Fruit fly (Drosophila melanogaster) whole organism, wandering third instar larva: Measurements from ENCODE around the gene CG10405.

Source experiments
- Abd-B ChIP-seq: fragments of >200 bp; optimal IDR thresholded peaks from 2 replicates; lab custom pipeline; 2017; ENCODE audit warnings: missing biosample characterization, missing genetic modification characterization
- Hnf4 ChIP-seq: fragments of 200-800 bp; sonication (Bioruptor generic); optimal IDR thresholded peaks from 2 replicates; lab custom pipeline; 2016; ENCODE audit warnings: missing biosample characterization, mild to moderate bottlenecking, missing genetic modification characterization
- Hr78 ChIP-seq: fragments of >200 bp; optimal IDR thresholded peaks from 2 replicates; lab custom pipeline; 2017; ENCODE audit warnings: missing biosample characterization, missing genetic modification characterization
- dmrt93B ChIP-seq: fragments of 200-800 bp; sonication (Bioruptor generic); optimal IDR thresholded peaks from 2 replicates; lab custom pipeline; 2018; ENCODE audit warnings: missing biosample characterization, mild to moderate bottlenecking, missing genetic modification characterization
- fru ChIP-seq: fragments of 200-800 bp; sonication (Bioruptor generic); optimal IDR thresholded peaks from 3 replicates; lab custom pipeline; 2016; ENCODE audit warnings: missing biosample characterization, mild to moderate bottlenecking, missing genetic modification characterization
- rgr ChIP-seq: fragments of 200-800 bp; sonication (Bioruptor generic); optimal IDR thresholded peaks from 3 replicates; lab custom pipeline; 2016; ENCODE audit warnings: missing biosample characterization, mild to moderate bottlenecking, missing genetic modification characterization
- sv ChIP-seq: fragments of 200-800 bp; sonication (Bioruptor generic); optimal IDR thresholded peaks from 3 replicates; lab custom pipeline; 2016; ENCODE audit warnings: missing biosample characterization, missing genetic modification characterization
- woc ChIP-seq: sonication (Bioruptor generic); optimal IDR thresholded peaks from 2 replicates; lab custom pipeline; 2016; ENCODE audit warnings: missing biosample characterization, mild to moderate bottlenecking, missing genetic modification characterization

DNA sequence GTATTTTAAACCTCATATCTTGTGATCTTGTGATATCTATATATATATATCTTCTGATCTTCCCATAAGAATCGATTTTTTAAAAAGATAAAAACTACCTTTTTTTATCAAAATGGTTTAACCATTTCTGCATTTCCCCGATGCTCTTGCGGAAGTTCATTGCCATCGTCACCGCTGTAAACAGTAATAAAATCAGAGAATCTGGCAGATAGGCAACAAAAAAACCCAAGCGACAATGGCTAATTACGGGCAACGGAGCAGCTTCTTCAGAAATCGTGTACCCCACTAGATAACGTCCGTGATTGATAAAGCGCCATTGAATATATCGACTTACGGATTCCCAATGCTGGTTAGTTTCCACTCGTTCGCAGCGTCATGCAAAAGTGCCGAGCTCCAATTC lies at the start of gene CG10405:
- TF ChIP-seq fru (no peak), rgr (no peak), dmrt93B (GFP tag; lab: Kevin White, UChicago) (no peak), sv (GFP tag; lab: Kevin White, UChicago) (no peak), Hnf4 (GFP tag; lab: Kevin White, UChicago) (no peak), Hr78 (GFP tag; lab: Kevin White, UChicago) (no peak), woc (GFP tag; lab: Kevin White, UChicago) (no peak), Abd-B (no peak)
